Worm (Caenorhabditis elegans) whole organism, mixed stage, embryonic: ENCODE data around the gene pgp-7.

Source experiments
- M03D4.4 ChIP-seq: sonication (generic microtip); optimal IDR thresholded peaks from 2 replicates; lab custom pipeline; 2017; ENCODE audit warnings: mild to moderate bottlenecking, missing genetic modification characterization, missing compliant biosample characterization
- blmp-1 ChIP-seq: fragments of 150-350 bp; optimal IDR thresholded peaks from 2 replicates; lab custom pipeline; 2014; ENCODE audit warnings: missing biosample characterization, missing genetic modification characterization
- ceh-39 ChIP-seq: fragments of 150-350 bp; optimal IDR thresholded peaks from 2 replicates; lab custom pipeline; 2014; ENCODE audit warnings: missing biosample characterization, missing genetic modification characterization
- ceh-43 ChIP-seq: fragments of 200-800 bp; sonication (Bioruptor generic); optimal IDR thresholded peaks from 2 replicates; lab custom pipeline; 2018; ENCODE audit warnings: mild to moderate bottlenecking, missing genetic modification characterization, moderate library complexity, missing compliant biosample characterization
- ceh-83 ChIP-seq: fragments of 200-800 bp; sonication (Bioruptor generic); optimal IDR thresholded peaks from 2 replicates; lab custom pipeline; 2018; ENCODE audit warnings: mild to moderate bottlenecking, missing genetic modification characterization, missing compliant biosample characterization
- elt-1 ChIP-seq: sonication (generic microtip); optimal IDR thresholded peaks from 2 replicates; lab custom pipeline; 2017; ENCODE audit warnings: missing genetic modification characterization, mild to moderate bottlenecking, missing compliant biosample characterization, antibody characterized with exemption, moderate library complexity, borderline replicate concordance; ENCODE audit not compliant: insufficient read depth
- elt-3 ChIP-seq: fragments of 150-350 bp; optimal IDR thresholded peaks from 2 replicates; lab custom pipeline; 2014; ENCODE audit warnings: missing biosample characterization, missing genetic modification characterization
- ham-2 ChIP-seq: fragments of 200-800 bp; sonication (Bioruptor generic); optimal IDR thresholded peaks from 2 replicates; lab custom pipeline; 2018; ENCODE audit warnings: mild to moderate bottlenecking, missing genetic modification characterization, missing compliant biosample characterization
- lsy-2 ChIP-seq: fragments of 150-350 bp; optimal IDR thresholded peaks from 2 replicates; lab custom pipeline; 2014; ENCODE audit warnings: missing biosample characterization, missing genetic modification characterization
- nhr-237 ChIP-seq: fragments of 150-350 bp; optimal IDR thresholded peaks from 2 replicates; lab custom pipeline; 2014; ENCODE audit warnings: missing biosample characterization, missing genetic modification characterization
- sptf-1 ChIP-seq: sonication (generic microtip); optimal IDR thresholded peaks from 2 replicates; lab custom pipeline; 2017; ENCODE audit warnings: mild to moderate bottlenecking, missing genetic modification characterization, moderate library complexity, missing compliant biosample characterization
- tbx-8 ChIP-seq: fragments of 200-800 bp; sonication (Bioruptor generic); optimal IDR thresholded peaks from 2 replicates; lab custom pipeline; 2018; ENCODE audit warnings: mild to moderate bottlenecking, missing genetic modification characterization, moderate library complexity, missing compliant biosample characterization
- unc-62 ChIP-seq: fragments of 150-350 bp; optimal IDR thresholded peaks from 2 replicates; lab custom pipeline; 2014; ENCODE audit warnings: missing biosample characterization, missing genetic modification reagents, missing genetic modification characterization
- ztf-11 ChIP-seq: fragments of 150-350 bp; optimal IDR thresholded peaks from 2 replicates; lab custom pipeline; 2014; ENCODE audit warnings: missing biosample characterization, missing genetic modification characterization

- no peak for TF ChIP-seq blmp-1 (tag; lab: Kevin White, UChicago)
- no peak for TF ChIP-seq elt-1 (tag; lab: Kevin White, UChicago)
- TF ChIP-seq nhr-237 (tag; lab: Kevin White, UChicago): no peak
- TF ChIP-seq unc-62 (GFP tag; lab: Kevin White, UChicago): no peak
- no peak for TF ChIP-seq tbx-8 (GFP tag; lab: Kevin White, UChicago)
- TF ChIP-seq ztf-11 (tag; lab: Kevin White, UChicago): no peak
- TF ChIP-seq ceh-83 (GFP tag; lab: Kevin White, UChicago): no peak
- no peak for TF ChIP-seq ceh-39
- TF ChIP-seq ham-2: no peak
- no peak for TF ChIP-seq ceh-43 (GFP tag; lab: Kevin White, UChicago)
- no peak for TF ChIP-seq lsy-2 (tag; lab: Kevin White, UChicago)
- no peak for TF ChIP-seq sptf-1
- TF ChIP-seq elt-3 (tag; lab: Kevin White, UChicago): no peak
- no peak for TF ChIP-seq M03D4.4 (tag; lab: Kevin White, UChicago)
Observed at ce11 chrX:10902723-10903322, 32.8 kb upstream of the pgp-7 start, which contains the start of gene acbp-3.
